Fruit fly (Drosophila melanogaster) whole organism, embryonic: ENCODE results near the gene tw.

Experiments used
- Bgb ChIP-seq: fragments of 200-800 bp; sonication (Bioruptor generic); IDR thresholded peaks from 2 replicates; pipeline ENCODE4 v1.3.6; 2022; ENCODE audit warnings: missing biosample characterization, missing genetic modification characterization; ENCODE audit not compliant: partially characterized antibody
- C15 ChIP-seq: fragments of 200-800 bp; sonication (Bioruptor generic); IDR thresholded peaks from 3 replicates; pipeline ENCODE4 v1.3.6; 2022; ENCODE audit warnings: missing biosample characterization, missing genetic modification characterization
- CG10267 ChIP-seq: fragments of 200-800 bp; sonication (Bioruptor generic); optimal IDR thresholded peaks from 2 replicates; lab custom pipeline; 2018; ENCODE audit warnings: missing biosample characterization, mild to moderate bottlenecking, missing genetic modification characterization, moderate library complexity
- CG16863 ChIP-seq: fragments of 200-800 bp; sonication (Bioruptor generic); optimal IDR thresholded peaks from 3 replicates; lab custom pipeline; 2016; ENCODE audit warnings: missing biosample characterization, missing genetic modification characterization
- CG17359 ChIP-seq: fragments of 200-800 bp; sonication (Bioruptor generic); optimal IDR thresholded peaks from 3 replicates; lab custom pipeline; 2018; ENCODE audit warnings: missing biosample characterization, mild to moderate bottlenecking, missing genetic modification characterization, moderate library complexity
- CG1832 ChIP-seq: fragments of 200-800 bp; sonication (Bioruptor generic); optimal IDR thresholded peaks from 2 replicates; lab custom pipeline; 2017; ENCODE audit warnings: missing biosample characterization, mild to moderate bottlenecking, missing genetic modification characterization, inconsistent platforms
- CG3065 ChIP-seq: fragments of 200-800 bp; sonication (Bioruptor generic); optimal IDR thresholded peaks from 2 replicates; lab custom pipeline; 2016; ENCODE audit warnings: missing biosample characterization, missing genetic modification characterization
- CG32772 ChIP-seq: fragments of 200-800 bp; sonication (Bioruptor generic); IDR thresholded peaks from 2 replicates; pipeline ENCODE4 v1.3.6; 2022; ENCODE audit warnings: missing biosample characterization, missing genetic modification characterization
- CG4404 ChIP-seq: fragments of 200-800 bp; sonication (Bioruptor generic); IDR thresholded peaks from 2 replicates; pipeline ENCODE4 v1.3.6; 2022; ENCODE audit warnings: missing biosample characterization, missing genetic modification characterization
- CG5180 ChIP-seq: fragments of 200-800 bp; sonication (Bioruptor generic); optimal IDR thresholded peaks from 3 replicates; lab custom pipeline; 2017; ENCODE audit warnings: missing biosample characterization, missing genetic modification characterization, mild to moderate bottlenecking, moderate library complexity, missing genetic modification reagents
- CG6765 ChIP-seq: fragments of 200-800 bp; sonication (Bioruptor generic); optimal IDR thresholded peaks from 3 replicates; lab custom pipeline; 2017; ENCODE audit warnings: missing biosample characterization, mild to moderate bottlenecking, missing genetic modification characterization
- CG8765 ChIP-seq: fragments of 200-800 bp; sonication (Bioruptor generic); IDR thresholded peaks from 2 replicates; pipeline ENCODE4 v1.3.6; 2022; ENCODE audit warnings: missing biosample characterization, missing genetic modification characterization
- CG9727 ChIP-seq: fragments of 200-800 bp; sonication (Bioruptor generic); optimal IDR thresholded peaks from 3 replicates; lab custom pipeline; 2017; ENCODE audit warnings: missing biosample characterization, mild to moderate bottlenecking, missing genetic modification characterization
- CG9817 ChIP-seq: fragments of 200-800 bp; sonication (Bioruptor generic); optimal IDR thresholded peaks from 2 replicates; lab custom pipeline; 2018; ENCODE audit warnings: missing biosample characterization, mild to moderate bottlenecking, missing genetic modification characterization, moderate library complexity
- CrebB ChIP-seq: fragments of 200-800 bp; sonication (Bioruptor generic); optimal IDR thresholded peaks from 3 replicates; lab custom pipeline; 2018; ENCODE audit warnings: missing biosample characterization, mild to moderate bottlenecking, missing genetic modification characterization
- ERR ChIP-seq: fragments of 200-800 bp; sonication (Bioruptor generic); optimal IDR thresholded peaks from 2 replicates; lab custom pipeline; 2016; ENCODE audit warnings: missing biosample characterization, missing genetic modification characterization
- H15 ChIP-seq: fragments of 200-800 bp; sonication (Bioruptor generic); IDR thresholded peaks from 3 replicates; pipeline ENCODE4 v1.3.6; 2022; ENCODE audit warnings: missing biosample characterization, missing genetic modification characterization
- Nf-YB ChIP-seq: fragments of 200-800 bp; sonication (Bioruptor generic); optimal IDR thresholded peaks from 3 replicates; lab custom pipeline; 2019; ENCODE audit warnings: missing biosample characterization, mild to moderate bottlenecking, missing genetic modification characterization, moderate library complexity
- Poxn ChIP-seq: fragments of 200-800 bp; sonication (Bioruptor generic); IDR thresholded peaks from 2 replicates; pipeline ENCODE4 v1.3.6; 2022; ENCODE audit warnings: missing biosample characterization, missing genetic modification characterization
- Ravus ChIP-seq: fragments of 200-800 bp; sonication (Bioruptor generic); IDR thresholded peaks from 2 replicates; pipeline ENCODE4 v1.3.6; 2022; ENCODE audit warnings: missing biosample characterization, missing genetic modification characterization
- Rfx ChIP-seq: fragments of 200-800 bp; sonication (Bioruptor generic); IDR thresholded peaks from 2 replicates; pipeline ENCODE4 v1.3.6; 2022; ENCODE audit warnings: missing biosample characterization, missing genetic modification characterization
- Side ChIP-seq: fragments of 200-800 bp; sonication (Bioruptor generic); optimal IDR thresholded peaks from 2 replicates; lab custom pipeline; 2016; ENCODE audit warnings: missing biosample characterization, missing genetic modification characterization
- Sox100B ChIP-seq: fragments of 200-800 bp; sonication (Bioruptor generic); optimal IDR thresholded peaks from 3 replicates; lab custom pipeline; 2018; ENCODE audit warnings: missing biosample characterization, mild to moderate bottlenecking, missing genetic modification characterization
- Taf1 ChIP-seq: fragments of 200-800 bp; sonication (Bioruptor generic); IDR thresholded peaks from 2 replicates; pipeline ENCODE4 v1.3.6; 2022; ENCODE audit warnings: missing biosample characterization, missing genetic modification characterization
- ac ChIP-seq: fragments of 200-800 bp; sonication (Bioruptor generic); optimal IDR thresholded peaks from 3 replicates; lab custom pipeline; 2017; ENCODE audit warnings: missing biosample characterization, mild to moderate bottlenecking, missing genetic modification characterization
- al ChIP-seq: fragments of 200-800 bp; sonication (Bioruptor generic); IDR thresholded peaks from 2 replicates; pipeline ENCODE4 v1.3.6; 2022; ENCODE audit warnings: missing biosample characterization, missing genetic modification characterization
- amos ChIP-seq: fragments of 200-800 bp; sonication (Bioruptor generic); IDR thresholded peaks from 2 replicates; pipeline ENCODE4 v1.3.6; 2022; ENCODE audit warnings: missing biosample characterization, missing genetic modification characterization; ENCODE audit not compliant: partially characterized antibody
- ara ChIP-seq: fragments of 200-800 bp; sonication (Bioruptor generic); IDR thresholded peaks from 2 replicates; pipeline ENCODE4 v1.3.6; 2022; ENCODE audit warnings: missing biosample characterization, missing genetic modification characterization
- bigmax ChIP-seq: fragments of 200-800 bp; sonication (Bioruptor generic); optimal IDR thresholded peaks from 2 replicates; lab custom pipeline; 2018; ENCODE audit warnings: missing biosample characterization, mild to moderate bottlenecking, missing genetic modification characterization
- cato ChIP-seq: fragments of 200-800 bp; sonication (Bioruptor generic); optimal IDR thresholded peaks from 2 replicates; lab custom pipeline; 2016; ENCODE audit warnings: missing biosample characterization, missing genetic modification characterization, borderline replicate concordance
- cg ChIP-seq: fragments of 200-800 bp; sonication (Bioruptor generic); optimal IDR thresholded peaks from 3 replicates; lab custom pipeline; 2019; ENCODE audit warnings: missing biosample characterization, mild to moderate bottlenecking, missing genetic modification characterization, moderate library complexity
- chinmo ChIP-seq: fragments of 200-800 bp; sonication (Bioruptor generic); IDR thresholded peaks from 4 replicates; pipeline ENCODE4 v1.3.6; 2022; ENCODE audit warnings: missing biosample characterization, missing genetic modification characterization; ENCODE audit not compliant: partially characterized antibody
- crol ChIP-seq: fragments of 200-800 bp; sonication (Bioruptor generic); IDR thresholded peaks from 2 replicates; pipeline ENCODE4 v1.3.6; 2022; ENCODE audit warnings: missing biosample characterization, missing genetic modification characterization
- dimm ChIP-seq: fragments of 200-800 bp; sonication (Bioruptor generic); IDR thresholded peaks from 2 replicates; pipeline ENCODE4 v1.3.6; 2022; ENCODE audit warnings: missing biosample characterization, missing genetic modification characterization
- ems ChIP-seq: fragments of 200-800 bp; sonication (Bioruptor generic); optimal IDR thresholded peaks from 3 replicates; lab custom pipeline; 2016; ENCODE audit warnings: missing biosample characterization, missing genetic modification characterization
- eve ChIP-seq, 2 experiments: fragments of >200 bp; optimal IDR thresholded peaks; 2 replicates each; lab custom pipeline; 2017; ENCODE audit warnings: missing biosample characterization in 2 of 2, missing genetic modification characterization in 2 of 2
- fd64A ChIP-seq: fragments of 200-800 bp; sonication (Bioruptor generic); optimal IDR thresholded peaks from 3 replicates; lab custom pipeline; 2018; ENCODE audit warnings: missing biosample characterization, mild to moderate bottlenecking, missing genetic modification characterization
- grau ChIP-seq: fragments of 200-800 bp; optimal IDR thresholded peaks from 3 replicates; lab custom pipeline; 2019; ENCODE audit warnings: missing biosample characterization, mild to moderate bottlenecking, missing genetic modification characterization, moderate library complexity
- gsb-n ChIP-seq: fragments of 200-800 bp; sonication (Bioruptor generic); optimal IDR thresholded peaks from 3 replicates; lab custom pipeline; 2018; ENCODE audit warnings: missing biosample characterization, mild to moderate bottlenecking, missing genetic modification characterization
- jumu ChIP-seq: fragments of 200-800 bp; sonication (Bioruptor generic); optimal IDR thresholded peaks from 3 replicates; lab custom pipeline; 2016; ENCODE audit warnings: missing biosample characterization, missing genetic modification characterization
- lab ChIP-seq: fragments of 200-800 bp; sonication (Bioruptor generic); optimal IDR thresholded peaks from 3 replicates; lab custom pipeline; 2017; ENCODE audit warnings: missing biosample characterization, missing genetic modification characterization, mild to moderate bottlenecking, moderate library complexity, missing genetic modification reagents
- pan ChIP-seq, 4 experiments: fragments of >200 bp in 3 of 4; fragments of 200-800 bp in 1 of 4; sonication (Bioruptor generic) in 1 of 4; optimal IDR thresholded peaks in 3 of 4; IDR thresholded peaks in 1 of 4; 2 replicates each; pipeline versions ENCODE4 v1.3.6 to Lab custom; 2017 to 2022; ENCODE audit warnings: missing biosample characterization in 2 of 4, missing genetic modification characterization in 2 of 4, mixed read lengths in 1 of 4
- psq ChIP-seq: fragments of 200-800 bp; sonication (Bioruptor generic); optimal IDR thresholded peaks from 2 replicates; lab custom pipeline; 2017; ENCODE audit warnings: missing biosample characterization, missing genetic modification characterization
- ro ChIP-seq: fragments of 200-800 bp; sonication (Bioruptor generic); IDR thresholded peaks from 2 replicates; pipeline ENCODE4 v1.3.6; 2022; ENCODE audit warnings: missing biosample characterization, missing genetic modification characterization
- sob ChIP-seq: fragments of 200-800 bp; sonication (Bioruptor generic); IDR thresholded peaks from 2 replicates; pipeline ENCODE4 v1.3.6; 2022; ENCODE audit warnings: missing biosample characterization, missing genetic modification characterization
- ssp ChIP-seq: fragments of 200-800 bp; sonication (Bioruptor generic); IDR thresholded peaks from 2 replicates; pipeline ENCODE4 v1.3.6; 2022; ENCODE audit warnings: missing biosample characterization, missing genetic modification characterization
- tap ChIP-seq: fragments of 200-800 bp; optimal IDR thresholded peaks from 3 replicates; lab custom pipeline; 2019; ENCODE audit warnings: missing biosample characterization, mild to moderate bottlenecking, missing genetic modification characterization, moderate library complexity
- ttk ChIP-seq: fragments of 200-800 bp; sonication (Bioruptor generic); IDR thresholded peaks from 2 replicates; pipeline ENCODE4 v2.1.2; 2022; ENCODE audit warnings: missing biosample characterization, missing genetic modification characterization
- vnd ChIP-seq: fragments of 200-800 bp; sonication (Bioruptor generic); IDR thresholded peaks from 3 replicates; pipeline ENCODE4 v1.3.6; 2022; ENCODE audit warnings: missing biosample characterization, missing genetic modification characterization; ENCODE audit not compliant: partially characterized antibody
- vvl ChIP-seq: fragments of 200-800 bp; sonication (Bioruptor generic); IDR thresholded peaks from 2 replicates; pipeline ENCODE4 v1.3.6; 2022; ENCODE audit warnings: missing biosample characterization, missing genetic modification characterization

tw gene

dm6 chrX:765039-765508 is 19.5 kb upstream of the tw start, which contains the start of gene RpL22 (continued):
- TF ChIP-seq CG16863 (GFP tag; lab: Kevin White, UChicago): peak; percentile 77
- peak; percentile 84 for TF ChIP-seq H15 (GFP tag; lab: Robert Waterston, UW)
- TF ChIP-seq Ravus: peak; percentile 21; the same call in 1 of the 2 replicates
- peak; percentile 60 for TF ChIP-seq ro (GFP tag; lab: Robert Waterston, UW)
- TF ChIP-seq ERR (GFP tag; lab: Kevin White, UChicago): peak; percentile 74
- TF ChIP-seq Taf1 (GFP tag; lab: Robert Waterston, UW): peak; percentile 46; the same call in 1 of the 2 replicates
- TF ChIP-seq Nf-YB (GFP tag; lab: Kevin White, UChicago): peak; percentile 71
- TF ChIP-seq grau (tag; lab: Kevin White, UChicago): peak; percentile 79
- TF ChIP-seq C15: peak; percentile 73; the same call in 1 of the 3 replicates
- peak; percentile 93 for TF ChIP-seq CG9727
- TF ChIP-seq Poxn (GFP tag; lab: Robert Waterston, UW): no peak
- TF ChIP-seq fd64A (GFP tag; lab: Kevin White, UChicago): peak; percentile 79
- TF ChIP-seq CG32772 (GFP tag; lab: Robert Waterston, UW): peak; percentile 69
- TF ChIP-seq ems (GFP tag; lab: Kevin White, UChicago): peak; percentile 86
- no peak for TF ChIP-seq vnd (GFP tag; lab: Robert Waterston, UW)
- peak; percentile 66 for TF ChIP-seq CG4404 (GFP tag; lab: Robert Waterston, UW)
- TF ChIP-seq ac: peak; percentile 72
- peak; percentile 75 for TF ChIP-seq ara (GFP tag; lab: Robert Waterston, UW)
- no peak for TF ChIP-seq pan (optimal IDR thresholded peaks at IDR 0.05; lab: Kevin White, UChicago)
- TF ChIP-seq pan (GFP tag; optimal IDR thresholded peaks at IDR 0.05 in 1 of 2, IDR thresholded peaks at IDR 0.05 in 1 of 2): peak in 1 of 2 experiments; percentile 82
- TF ChIP-seq Bgb: peak; percentile 50
- TF ChIP-seq vvl (GFP tag; lab: Robert Waterston, UW): peak; percentile 92
- TF ChIP-seq CrebB (tag; lab: Kevin White, UChicago): peak; percentile 91
- TF ChIP-seq al: peak; percentile 75
- peak; percentile 43; the same call in 1 of the 2 replicates for TF ChIP-seq dimm (GFP tag; lab: Robert Waterston, UW)
- TF ChIP-seq gsb-n (tag; lab: Kevin White, UChicago): peak; percentile 80
- peak; percentile 94 for TF ChIP-seq sob (GFP tag; lab: Robert Waterston, UW)
- TF ChIP-seq amos (GFP tag; lab: Robert Waterston, UW): peak; percentile 56
- TF ChIP-seq CG9817: peak; percentile 77
- no peak for TF ChIP-seq cg
- peak; percentile 94 for TF ChIP-seq Rfx (GFP tag; lab: Robert Waterston, UW)
- TF ChIP-seq Side (GFP tag; lab: Kevin White, UChicago): peak; percentile 94
- TF ChIP-seq Sox100B (GFP tag; lab: Kevin White, UChicago): peak; percentile 75
- TF ChIP-seq crol (GFP tag; lab: Robert Waterston, UW): peak; percentile 19
- TF ChIP-seq CG5180: peak; percentile 68
- peak; percentile 95 for TF ChIP-seq CG6765 (GFP tag; lab: Kevin White, UChicago)
- peak; percentile 63; the same call in 1 of the 2 replicates for TF ChIP-seq ttk (GFP tag; lab: Robert Waterston, UW)
- TF ChIP-seq tap: peak; percentile 64
- TF ChIP-seq jumu (GFP tag; lab: Kevin White, UChicago): peak; percentile 75
- peak; percentile 84 for TF ChIP-seq CG10267 (tag; lab: Kevin White, UChicago)
- TF ChIP-seq eve (GFP tag; optimal IDR thresholded peaks at IDR 0.05; lab: Kevin White, UChicago): no peak
- TF ChIP-seq CG3065 (GFP tag; lab: Kevin White, UChicago): peak; percentile 79
- peak; percentile 47; the same call in 1 of the 2 replicates for TF ChIP-seq CG8765
- TF ChIP-seq lab (GFP tag; lab: Kevin White, UChicago): peak; percentile 97
- peak; percentile 81 for TF ChIP-seq CG17359 (tag; lab: Kevin White, UChicago)
- peak; percentile 83 for TF ChIP-seq psq (GFP tag; lab: Kevin White, UChicago)
- TF ChIP-seq bigmax (GFP tag; lab: Kevin White, UChicago): peak; percentile 79
- 0 out of 4 replicates have a peak, but pooled peaks have one; percentile 9 for TF ChIP-seq chinmo (GFP tag; lab: Robert Waterston, UW)
- peak; percentile 69 for TF ChIP-seq ssp
- peak; percentile 80 for TF ChIP-seq cato (GFP tag; lab: Kevin White, UChicago)
- TF ChIP-seq CG1832 (GFP tag; lab: Kevin White, UChicago): no peak
